Fruit fly (Drosophila melanogaster) whole organism, embryonic: Measurements from ENCODE around the gene CG34008.

ENCODE experiments used
- ATbp ChIP-seq: fragments of 200-800 bp; sonication (Bioruptor generic); optimal IDR thresholded peaks from 2 replicates; lab custom pipeline; 2017; ENCODE audit warnings: missing biosample characterization, mild to moderate bottlenecking, missing genetic modification characterization, missing genetic modification reagents
- Antp ChIP-seq: fragments of 200-800 bp; sonication (Bioruptor generic); optimal IDR thresholded peaks from 3 replicates; lab custom pipeline; 2016; ENCODE audit warnings: missing biosample characterization, missing genetic modification characterization
- Awh ChIP-seq: fragments of 200-800 bp; sonication (Bioruptor generic); IDR thresholded peaks from 2 replicates; pipeline ENCODE4, ENCODE4 v1.3.6; 2022; ENCODE audit warnings: missing biosample characterization, missing genetic modification characterization
- B-H1 ChIP-seq: fragments of 200-800 bp; sonication (Bioruptor generic); IDR thresholded peaks from 3 replicates; pipeline ENCODE4 v1.3.6; 2022; ENCODE audit warnings: missing biosample characterization, missing genetic modification characterization
- CG10979 ChIP-seq: fragments of 200-800 bp; sonication (Bioruptor generic); optimal IDR thresholded peaks from 2 replicates; lab custom pipeline; 2018; ENCODE audit warnings: missing biosample characterization, mild to moderate bottlenecking, missing genetic modification characterization, moderate library complexity
- CG11723 ChIP-seq: fragments of 200-800 bp; sonication (Bioruptor generic); optimal IDR thresholded peaks from 2 replicates; lab custom pipeline; 2017; ENCODE audit warnings: missing biosample characterization, mild to moderate bottlenecking, missing genetic modification characterization
- CG12104 ChIP-seq: fragments of 200-800 bp; sonication (Bioruptor generic); optimal IDR thresholded peaks from 3 replicates; lab custom pipeline; 2016; ENCODE audit warnings: missing biosample characterization, missing genetic modification characterization
- CG12155 ChIP-seq: fragments of 200-800 bp; sonication (Bioruptor generic); optimal IDR thresholded peaks from 3 replicates; lab custom pipeline; 2016; ENCODE audit warnings: missing biosample characterization, missing genetic modification characterization
- CG12299 ChIP-seq: fragments of 200-800 bp; sonication (Bioruptor generic); optimal IDR thresholded peaks from 2 replicates; lab custom pipeline; 2018; ENCODE audit warnings: missing biosample characterization, mild to moderate bottlenecking, missing genetic modification characterization
- CG12391 ChIP-seq: fragments of 200-800 bp; sonication (Bioruptor generic); optimal IDR thresholded peaks from 3 replicates; lab custom pipeline; 2018; ENCODE audit warnings: missing biosample characterization, mild to moderate bottlenecking, missing genetic modification characterization, moderate library complexity
- CG15073 ChIP-seq: fragments of 200-800 bp; sonication (Bioruptor generic); optimal IDR thresholded peaks from 2 replicates; lab custom pipeline; 2016; ENCODE audit warnings: missing biosample characterization, missing genetic modification characterization
- CG16813 ChIP-seq: fragments of 200-800 bp; sonication (Bioruptor generic); IDR thresholded peaks from 3 replicates; pipeline ENCODE4 v1.3.6; 2022; ENCODE audit warnings: missing biosample characterization, missing genetic modification characterization; ENCODE audit not compliant: partially characterized antibody
- CG17802 ChIP-seq: fragments of 200-800 bp; sonication (Bioruptor generic); optimal IDR thresholded peaks from 2 replicates; lab custom pipeline; 2018; ENCODE audit warnings: missing biosample characterization, mild to moderate bottlenecking, missing genetic modification characterization, moderate library complexity
- CG2678 ChIP-seq: fragments of 200-800 bp; sonication (Bioruptor generic); optimal IDR thresholded peaks from 3 replicates; lab custom pipeline; 2019; ENCODE audit warnings: missing biosample characterization, mild to moderate bottlenecking, missing genetic modification characterization, moderate library complexity
- CG6175 ChIP-seq: fragments of 200-800 bp; sonication (Bioruptor generic); IDR thresholded peaks from 3 replicates; pipeline ENCODE4 v1.3.6; 2022; ENCODE audit warnings: missing biosample characterization, missing genetic modification characterization
- CG6765 ChIP-seq: fragments of 200-800 bp; sonication (Bioruptor generic); optimal IDR thresholded peaks from 3 replicates; lab custom pipeline; 2017; ENCODE audit warnings: missing biosample characterization, mild to moderate bottlenecking, missing genetic modification characterization
- CG8290 ChIP-seq, 3 experiments: fragments of 200-800 bp; sonication (Bioruptor generic); optimal IDR thresholded peaks; 2 replicates each; lab custom pipeline; 2016 to 2019; ENCODE audit warnings: missing biosample characterization in 3 of 3, missing genetic modification characterization in 3 of 3, mild to moderate bottlenecking in 2 of 3, moderate library complexity in 1 of 3
- CG8765 ChIP-seq: fragments of 200-800 bp; sonication (Bioruptor generic); IDR thresholded peaks from 2 replicates; pipeline ENCODE4 v1.3.6; 2022; ENCODE audit warnings: missing biosample characterization, missing genetic modification characterization
- Camta ChIP-seq: fragments of 200-800 bp; sonication (Bioruptor generic); optimal IDR thresholded peaks from 2 replicates; lab custom pipeline; 2016; ENCODE audit warnings: missing biosample characterization, missing genetic modification characterization
- Chrac-16 ChIP-seq: fragments of 200-800 bp; sonication (Bioruptor generic); optimal IDR thresholded peaks from 3 replicates; lab custom pipeline; 2016; ENCODE audit warnings: missing biosample characterization, missing genetic modification characterization
- D19A ChIP-seq: fragments of 200-800 bp; optimal IDR thresholded peaks from 3 replicates; lab custom pipeline; 2019; ENCODE audit warnings: missing biosample characterization, mild to moderate bottlenecking, missing genetic modification characterization, moderate library complexity
- Dbx ChIP-seq: fragments of 200-800 bp; sonication (Bioruptor generic); IDR thresholded peaks from 3 replicates; pipeline ENCODE4 v1.3.6; 2022; ENCODE audit warnings: missing biosample characterization, missing genetic modification characterization
- Elba2 ChIP-seq: fragments of 200-800 bp; sonication (Bioruptor generic); optimal IDR thresholded peaks from 3 replicates; lab custom pipeline; 2016; ENCODE audit warnings: missing biosample characterization, missing genetic modification characterization
- Gsc ChIP-seq: fragments of 200-800 bp; sonication (Bioruptor generic); IDR thresholded peaks from 2 replicates; pipeline ENCODE4 v1.3.6; 2022; ENCODE audit warnings: missing biosample characterization, missing genetic modification characterization
- Hr51 ChIP-seq, 2 experiments: fragments of 200-800 bp; sonication (Bioruptor generic); optimal IDR thresholded peaks; 2 replicates in 1 of 2; 3 replicates in 1 of 2; lab custom pipeline; 2016 to 2018; ENCODE audit warnings: missing biosample characterization in 2 of 2, missing genetic modification characterization in 2 of 2, mild to moderate bottlenecking in 1 of 2, moderate library complexity in 1 of 2
- Myb ChIP-seq: fragments of 200-800 bp; sonication (Bioruptor generic); optimal IDR thresholded peaks from 2 replicates; lab custom pipeline; 2016; ENCODE audit warnings: missing biosample characterization, missing genetic modification characterization
- NC2α ChIP-seq: fragments of 200-800 bp; sonication (Bioruptor generic); optimal IDR thresholded peaks from 2 replicates; lab custom pipeline; 2016; ENCODE audit warnings: missing biosample characterization, missing genetic modification characterization
- Six4 ChIP-seq: fragments of 200-800 bp; sonication (Bioruptor generic); optimal IDR thresholded peaks from 2 replicates; lab custom pipeline; 2016; ENCODE audit warnings: missing biosample characterization, missing genetic modification characterization
- Sry-δ ChIP-seq: fragments of 200-800 bp; sonication (Bioruptor generic); optimal IDR thresholded peaks from 2 replicates; lab custom pipeline; 2016; ENCODE audit warnings: missing biosample characterization, missing genetic modification characterization
- TFAM ChIP-seq: fragments of 200-800 bp; sonication (Bioruptor generic); optimal IDR thresholded peaks from 2 replicates; lab custom pipeline; 2017; ENCODE audit warnings: missing biosample characterization, missing genetic modification characterization, inconsistent platforms
- Tbp ChIP-seq: fragments of >200 bp; optimal IDR thresholded peaks from 2 replicates; lab custom pipeline; 2018; ENCODE audit warnings: missing biosample characterization, missing genetic modification characterization
- amos ChIP-seq: fragments of 200-800 bp; sonication (Bioruptor generic); IDR thresholded peaks from 2 replicates; pipeline ENCODE4 v1.3.6; 2022; ENCODE audit warnings: missing biosample characterization, missing genetic modification characterization; ENCODE audit not compliant: partially characterized antibody
- crp ChIP-seq, 2 experiments: fragments of 200-800 bp; sonication (Bioruptor generic); optimal IDR thresholded peaks; 2 replicates in 1 of 2; 3 replicates in 1 of 2; lab custom pipeline; 2017; ENCODE audit warnings: missing biosample characterization in 2 of 2, missing genetic modification characterization in 2 of 2, mild to moderate bottlenecking in 1 of 2, moderate library complexity in 1 of 2
- disco-r ChIP-seq: fragments of 200-800 bp; sonication (Bioruptor generic); optimal IDR thresholded peaks from 2 replicates; lab custom pipeline; 2016; ENCODE audit warnings: missing biosample characterization, missing genetic modification characterization
- dmrt99B ChIP-seq: fragments of 200-800 bp; sonication (Bioruptor generic); optimal IDR thresholded peaks from 2 replicates; lab custom pipeline; 2018; ENCODE audit warnings: missing biosample characterization, mild to moderate bottlenecking, missing genetic modification characterization, moderate library complexity
- gem ChIP-seq: fragments of 200-800 bp; sonication (Bioruptor generic); optimal IDR thresholded peaks from 2 replicates; lab custom pipeline; 2019; ENCODE audit warnings: missing biosample characterization, mild to moderate bottlenecking, missing genetic modification characterization, moderate library complexity
- hth ChIP-seq: fragments of >200 bp; optimal IDR thresholded peaks from 2 replicates; lab custom pipeline; 2017; ENCODE audit warnings: inconsistent platforms
- lab ChIP-seq: fragments of 200-800 bp; sonication (Bioruptor generic); optimal IDR thresholded peaks from 3 replicates; lab custom pipeline; 2017; ENCODE audit warnings: missing biosample characterization, missing genetic modification characterization, mild to moderate bottlenecking, moderate library complexity, missing genetic modification reagents
- lola ChIP-seq, 3 experiments: fragments of >200 bp in 2 of 3; fragments of 200-800 bp in 1 of 3; sonication (Bioruptor generic) in 1 of 3; optimal IDR thresholded peaks; 2 replicates each; lab custom pipeline; 2017 to 2019; ENCODE audit warnings: missing biosample characterization in 3 of 3, missing genetic modification characterization in 3 of 3, mild to moderate bottlenecking in 1 of 3, moderate library complexity in 1 of 3
- mam ChIP-seq: fragments of 200-800 bp; sonication (Bioruptor generic); optimal IDR thresholded peaks from 3 replicates; lab custom pipeline; 2016; ENCODE audit warnings: missing biosample characterization, missing genetic modification characterization
- nmo ChIP-seq: fragments of 200-800 bp; sonication (Bioruptor generic); optimal IDR thresholded peaks from 2 replicates; lab custom pipeline; 2018; ENCODE audit warnings: missing biosample characterization, mild to moderate bottlenecking, missing genetic modification characterization, moderate library complexity
- pfk ChIP-seq: fragments of 200-800 bp; sonication (Bioruptor generic); optimal IDR thresholded peaks from 2 replicates; lab custom pipeline; 2018; ENCODE audit warnings: missing biosample characterization, mild to moderate bottlenecking, missing genetic modification characterization, moderate library complexity
- prd ChIP-seq, 3 experiments: fragments of >200 bp in 2 of 3; fragments of 200-800 bp in 1 of 3; sonication (Bioruptor generic) in 1 of 3; optimal IDR thresholded peaks in 2 of 3; IDR thresholded peaks in 1 of 3; 2 replicates in 2 of 3; 3 replicates in 1 of 3; pipeline versions ENCODE4 v1.3.6 to Lab custom; 2017 to 2022; ENCODE audit warnings: missing biosample characterization in 1 of 3, missing genetic modification characterization in 1 of 3
- row ChIP-seq: fragments of 200-800 bp; sonication (Bioruptor generic); IDR thresholded peaks from 3 replicates; pipeline ENCODE4 v1.3.6; 2022; ENCODE audit warnings: missing biosample characterization, missing genetic modification characterization
- sd ChIP-seq: fragments of 200-800 bp; sonication (Bioruptor generic); optimal IDR thresholded peaks from 3 replicates; lab custom pipeline; 2018; ENCODE audit warnings: missing biosample characterization, mild to moderate bottlenecking, missing genetic modification characterization, moderate library complexity
- slp2 ChIP-seq: fragments of 200-800 bp; sonication (Bioruptor generic); optimal IDR thresholded peaks from 2 replicates; lab custom pipeline; 2016; ENCODE audit warnings: missing biosample characterization, missing genetic modification characterization
- twi ChIP-seq: fragments of 200-800 bp; optimal IDR thresholded peaks from 2 replicates; lab custom pipeline; 2019; ENCODE audit warnings: missing biosample characterization, mild to moderate bottlenecking, missing genetic modification characterization, moderate library complexity
- vnd ChIP-seq: fragments of 200-800 bp; sonication (Bioruptor generic); IDR thresholded peaks from 3 replicates; pipeline ENCODE4 v1.3.6; 2022; ENCODE audit warnings: missing biosample characterization, missing genetic modification characterization; ENCODE audit not compliant: partially characterized antibody

Gene CG34008

DNA sequence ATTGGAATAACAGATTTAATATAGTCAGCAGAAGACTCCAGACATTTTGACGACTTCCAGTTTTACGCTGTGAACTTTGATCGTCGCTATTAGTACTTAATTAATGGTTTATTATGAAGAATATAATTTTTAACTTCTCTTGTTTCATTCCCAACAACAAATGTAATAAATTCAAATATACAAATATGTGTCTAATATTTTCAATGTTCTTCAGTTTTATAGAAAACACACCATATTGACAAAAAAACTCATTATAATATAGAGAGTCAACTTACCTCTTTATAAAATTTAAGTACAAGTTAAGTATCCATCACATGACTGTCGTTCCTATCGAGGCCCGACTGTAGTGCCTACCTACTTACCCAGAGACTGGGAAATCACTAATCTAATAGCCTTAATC is 8.0 kb downstream of the CG34008 start (continued):
- TF ChIP-seq sd (tag; lab: Kevin White, UChicago) (peak; percentile 39), amos (no peak), Six4 (GFP tag; lab: Kevin White, UChicago) (no peak), B-H1 (GFP tag; lab: Robert Waterston, UW) (no peak), Sry-δ (GFP tag; lab: Kevin White, UChicago) (no peak), dmrt99B (tag; lab: Kevin White, UChicago) (peak; percentile 27), gem (peak; percentile 45), Tbp (GFP tag; lab: Kevin White, UChicago) (no peak), Gsc (GFP tag; lab: Robert Waterston, UW) (no peak), CG12391 (tag; lab: Kevin White, UChicago) (peak; percentile 25), TFAM (GFP tag; lab: Kevin White, UChicago) (no peak), CG12299 (tag; lab: Kevin White, UChicago) (no peak), crp (GFP tag; optimal IDR thresholded peaks at IDR 0.05; lab: Kevin White, UChicago) (no peak), hth (lab: Kevin White, UChicago) (no peak), CG2678 (peak; percentile 17), CG6175 (no peak), CG12104 (GFP tag; lab: Kevin White, UChicago) (no peak), Awh (GFP tag; lab: Robert Waterston, UW) (no peak), CG10979 (tag; lab: Kevin White, UChicago) (no peak), Antp (GFP tag; lab: Kevin White, UChicago) (no peak), ATbp (GFP tag; lab: Kevin White, UChicago) (no peak), disco-r (GFP tag; lab: Kevin White, UChicago) (no peak), nmo (no peak), CG8765 (no peak), Myb (GFP tag; lab: Kevin White, UChicago) (no peak), vnd (GFP tag; lab: Robert Waterston, UW) (no peak), prd (optimal IDR thresholded peaks at IDR 0.05; lab: Kevin White, UChicago) (no peak), prd (GFP tag; IDR thresholded peaks at IDR 0.05; lab: Robert Waterston, UW) (peak; percentile 36; the same call in 2 of the 3 replicates), row (peak; percentile 33; the same call in 1 of the 3 replicates), CG11723 (GFP tag; lab: Kevin White, UChicago) (no peak), CG8290 (GFP tag; optimal IDR thresholded peaks at IDR 0.05; lab: Kevin White, UChicago) (no peak), CG8290 (tag; optimal IDR thresholded peaks at IDR 0.05; lab: Kevin White, UChicago) (no peak), D19A (tag; lab: Kevin White, UChicago) (no peak), CG15073 (GFP tag; lab: Kevin White, UChicago) (no peak), Dbx (GFP tag; lab: Robert Waterston, UW) (no peak), CG17802 (tag; lab: Kevin White, UChicago) (no peak), mam (GFP tag; lab: Kevin White, UChicago) (no peak), slp2 (GFP tag; lab: Kevin White, UChicago) (no peak), Elba2 (GFP tag; lab: Kevin White, UChicago) (no peak), Chrac-16 (no peak), Camta (no peak), NC2α (GFP tag; lab: Kevin White, UChicago) (no peak), pfk (no peak), Hr51 (GFP tag; optimal IDR thresholded peaks at IDR 0.05; lab: Kevin White, UChicago) (peak in 1 of 2 experiments; percentile 54), twi (peak; percentile 16), CG16813 (GFP tag; lab: Robert Waterston, UW) (no peak), CG12155 (GFP tag; lab: Kevin White, UChicago) (no peak), lola (GFP tag; optimal IDR thresholded peaks at IDR 0.05; lab: Kevin White, UChicago) (peak in 1 of 3 experiments; percentile 36), CG6765 (no peak), lab (no peak)
